Worm (Caenorhabditis elegans) whole organism, L4 larva: ENCODE measurements around the gene ztf-1.

ENCODE experiments used
- F26F4.8 ChIP-seq: fragments of 200-800 bp; sonication (Bioruptor generic); conservative IDR thresholded peaks from 2 replicates; pipeline ENCODE4 v1.3.6; 2022; ENCODE audit warnings: missing genetic modification characterization, missing compliant biosample characterization
- F49E8.2 ChIP-seq: sonication (generic microtip); optimal IDR thresholded peaks from 2 replicates; lab custom pipeline; 2016; ENCODE audit warnings: missing compliant biosample characterization, mild to moderate bottlenecking, missing genetic modification characterization, borderline replicate concordance
- T20F7.1 ChIP-seq: fragments of 200-800 bp; sonication (Bioruptor generic); optimal IDR thresholded peaks from 2 replicates; lab custom pipeline; 2018; ENCODE audit warnings: mild to moderate bottlenecking, missing genetic modification characterization, missing compliant biosample characterization
- T26A8.4 ChIP-seq: fragments of 200-800 bp; sonication (Bioruptor generic); IDR thresholded peaks from 2 replicates; pipeline ENCODE4 v1.3.6; 2022; ENCODE audit warnings: missing genetic modification characterization, missing compliant biosample characterization
- ZK337.2 ChIP-seq: fragments of 200-800 bp; sonication (Bioruptor generic); IDR thresholded peaks from 2 replicates; pipeline ENCODE4 v1.3.6; 2022; ENCODE audit warnings: missing genetic modification reagents, missing genetic modification characterization, missing compliant biosample characterization
- ZK546.5 ChIP-seq, 2 experiments: sonication (generic microtip); optimal IDR thresholded peaks; 2 replicates each; lab custom pipeline; 2017; ENCODE audit warnings: missing biosample characterization in 2 of 2, missing genetic modification characterization in 2 of 2
- aha-1 ChIP-seq: fragments of 150-350 bp; peaks from one replicate; lab custom pipeline; 2014; ENCODE audit warnings: missing biosample characterization, missing genetic modification characterization
- ama-1 ChIP-seq: fragments of 150-350 bp; optimal IDR thresholded peaks from 2 replicates; lab custom pipeline; 2014; ENCODE audit warnings: inconsistent platforms, mixed read lengths
- ceh-20 ChIP-seq: fragments of 200-800 bp; sonication (Bioruptor generic); IDR thresholded peaks from 2 replicates; pipeline ENCODE4 v1.3.6; 2022; ENCODE audit warnings: missing genetic modification reagents, missing genetic modification characterization, missing compliant biosample characterization
- ceh-28 ChIP-seq: fragments of 150-350 bp; optimal IDR thresholded peaks from 2 replicates; lab custom pipeline; 2014; ENCODE audit warnings: missing biosample characterization, missing genetic modification reagents, missing genetic modification characterization
- ceh-62 ChIP-seq: sonication (generic microtip); optimal IDR thresholded peaks from 2 replicates; lab custom pipeline; 2017; ENCODE audit warnings: missing biosample characterization, missing genetic modification characterization
- ces-1 ChIP-seq: fragments of 150-350 bp; sonication (generic microtip); optimal IDR thresholded peaks from 4 replicates; lab custom pipeline; 2014; ENCODE audit warnings: missing biosample characterization, missing genetic modification reagents, missing genetic modification characterization
- daf-12 ChIP-seq: fragments of 150-350 bp; optimal IDR thresholded peaks from 2 replicates; lab custom pipeline; 2014; ENCODE audit warnings: missing biosample characterization, missing genetic modification reagents, missing genetic modification characterization
- dmd-8 ChIP-seq: fragments of 200-800 bp; sonication (Bioruptor generic); IDR thresholded peaks from 2 replicates; pipeline ENCODE4 v1.3.6; 2022; ENCODE audit warnings: missing genetic modification characterization, missing compliant biosample characterization
- dpl-1 ChIP-seq: fragments of 150-350 bp; optimal IDR thresholded peaks from 2 replicates; lab custom pipeline; 2014; ENCODE audit warnings: missing biosample characterization, missing genetic modification reagents, missing genetic modification characterization
- dve-1 ChIP-seq: sonication (generic microtip); optimal IDR thresholded peaks from 2 replicates; lab custom pipeline; 2017; ENCODE audit warnings: antibody characterized with exemption, mild to moderate bottlenecking, missing genetic modification characterization, missing compliant biosample characterization; ENCODE audit not compliant: insufficient read depth
- fos-1 ChIP-seq: fragments of 150-350 bp; optimal IDR thresholded peaks from 2 replicates; lab custom pipeline; 2014; ENCODE audit warnings: missing biosample characterization, missing genetic modification characterization
- hif-1 ChIP-seq, 2 experiments: sonication (generic microtip); optimal IDR thresholded peaks; 2 replicates each; lab custom pipeline; 2016 to 2017; ENCODE audit warnings: missing compliant biosample characterization in 2 of 2, missing genetic modification characterization in 2 of 2, missing genetic modification reagents in 2 of 2, missing genotype in 2 of 2, mild to moderate bottlenecking in 1 of 2
- hlh-30 ChIP-seq: sonication (generic microtip); optimal IDR thresholded peaks from 2 replicates; lab custom pipeline; 2017; ENCODE audit warnings: antibody characterized with exemption, mild to moderate bottlenecking, missing genetic modification characterization, missing compliant biosample characterization; ENCODE audit not compliant: insufficient read depth
- hmg-1.1 ChIP-seq: fragments of 200-800 bp; sonication (Bioruptor generic); IDR thresholded peaks from 2 replicates; pipeline ENCODE4 v1.3.6; 2022; ENCODE audit warnings: missing genetic modification reagents, missing genetic modification characterization, missing compliant biosample characterization
- lim-7 ChIP-seq: fragments of 200-800 bp; sonication (Bioruptor generic); IDR thresholded peaks from 2 replicates; pipeline ENCODE4 v1.3.6; 2022; ENCODE audit warnings: missing genetic modification characterization, missing compliant biosample characterization
- lin-1 ChIP-seq: fragments of 200-800 bp; sonication (Bioruptor generic); IDR thresholded peaks from 2 replicates; pipeline ENCODE4 v1.3.6; 2022; ENCODE audit warnings: missing genetic modification reagents, missing genetic modification characterization, missing compliant biosample characterization
- lin-13 ChIP-seq: fragments of 150-350 bp; optimal IDR thresholded peaks from 2 replicates; lab custom pipeline; 2014; ENCODE audit warnings: missing biosample characterization, missing genetic modification reagents, missing genetic modification characterization
- lin-38 ChIP-seq: fragments of 200-800 bp; sonication (Bioruptor generic); IDR thresholded peaks from 2 replicates; pipeline ENCODE4 v1.3.6; 2022; ENCODE audit warnings: missing genetic modification reagents, missing genetic modification characterization, missing compliant biosample characterization
- lir-3 ChIP-seq: sonication (generic microtip); optimal IDR thresholded peaks from 2 replicates; lab custom pipeline; 2016; ENCODE audit warnings: mild to moderate bottlenecking, missing genetic modification characterization, missing compliant biosample characterization
- madf-5 ChIP-seq, 2 experiments: fragments of 200-800 bp; sonication (Bioruptor generic); IDR thresholded peaks; 2 replicates each; pipeline ENCODE4 v1.3.6; 2022; ENCODE audit warnings: missing compliant biosample characterization in 2 of 2, missing genetic modification characterization in 2 of 2
- mdl-1 ChIP-seq, 2 experiments: fragments of 150-350 bp in 1 of 2; sonication (generic microtip) in 1 of 2; optimal IDR thresholded peaks; 2 replicates each; lab custom pipeline; 2014 to 2017; ENCODE audit warnings: missing biosample characterization in 2 of 2, missing genetic modification characterization in 2 of 2
- mep-1 ChIP-seq: fragments of 150-350 bp; sonication (generic microtip); optimal IDR thresholded peaks from 3 replicates; lab custom pipeline; 2014; ENCODE audit warnings: missing biosample characterization, missing genetic modification characterization
- mes-2 ChIP-seq: sonication (generic microtip); optimal IDR thresholded peaks from 2 replicates; lab custom pipeline; 2016; ENCODE audit warnings: missing genotype, mild to moderate bottlenecking, missing genetic modification characterization, missing compliant biosample characterization; ENCODE audit not compliant: poor library complexity, severe bottlenecking
- mxl-2 ChIP-seq: fragments of 200-800 bp; sonication (Bioruptor generic); conservative IDR thresholded peaks from 2 replicates; pipeline ENCODE4 v1.3.6; 2022; ENCODE audit warnings: missing genetic modification reagents, missing genetic modification characterization, missing compliant biosample characterization
- mxl-3 ChIP-seq: fragments of 200-800 bp; sonication (Bioruptor generic); optimal IDR thresholded peaks from 2 replicates; lab custom pipeline; 2018; ENCODE audit warnings: mild to moderate bottlenecking, missing genetic modification characterization, missing compliant biosample characterization
- nhr-10 ChIP-seq: fragments of 150-350 bp; optimal IDR thresholded peaks from 2 replicates; lab custom pipeline; 2014; ENCODE audit warnings: missing biosample characterization, missing genetic modification characterization
- nhr-11 ChIP-seq: fragments of 150-350 bp; optimal IDR thresholded peaks from 2 replicates; lab custom pipeline; 2014; ENCODE audit warnings: missing biosample characterization, missing genetic modification characterization
- nhr-28 ChIP-seq: fragments of 150-350 bp; optimal IDR thresholded peaks from 2 replicates; lab custom pipeline; 2014; ENCODE audit warnings: missing biosample characterization, missing genetic modification characterization
- nhr-48 ChIP-seq: sonication (generic microtip); optimal IDR thresholded peaks from 2 replicates; lab custom pipeline; 2016; ENCODE audit warnings: mild to moderate bottlenecking, missing genetic modification characterization, missing compliant biosample characterization
- nhr-6 ChIP-seq: fragments of 150-350 bp; optimal IDR thresholded peaks from 2 replicates; lab custom pipeline; 2014; ENCODE audit warnings: missing biosample characterization, missing genetic modification characterization
- nhr-76 ChIP-seq: fragments of 150-350 bp; optimal IDR thresholded peaks from 2 replicates; lab custom pipeline; 2014; ENCODE audit warnings: missing biosample characterization, missing genetic modification characterization
- nhr-77 ChIP-seq: fragments of 150-350 bp; optimal IDR thresholded peaks from 2 replicates; lab custom pipeline; 2014; ENCODE audit warnings: missing biosample characterization, missing genetic modification characterization
- pha-4 ChIP-seq, 2 experiments: fragments of 150-350 bp in 1 of 2; fragments of 200-800 bp in 1 of 2; sonication (Bioruptor generic) in 1 of 2; IDR thresholded peaks in 1 of 2; optimal IDR thresholded peaks in 1 of 2; 2 replicates each; pipeline versions ENCODE4 v1.3.6 to Lab custom; 2014 to 2022; ENCODE audit warnings: missing genetic modification characterization in 2 of 2, missing genetic modification reagents in 2 of 2, missing biosample characterization in 1 of 2, missing compliant biosample characterization in 1 of 2
- php-3 ChIP-seq: fragments of 200-800 bp; sonication (Bioruptor generic); IDR thresholded peaks from 2 replicates; pipeline ENCODE4 v1.3.6; 2022; ENCODE audit warnings: missing genetic modification reagents, missing genetic modification characterization, missing compliant biosample characterization
- set-16 ChIP-seq: fragments of 200-800 bp; sonication (Bioruptor generic); IDR thresholded peaks from 2 replicates; pipeline ENCODE4 v1.3.6; 2022; ENCODE audit warnings: missing genetic modification reagents, missing genetic modification characterization, missing compliant biosample characterization
- spr-3 ChIP-seq: fragments of 200-800 bp; sonication (Bioruptor generic); optimal IDR thresholded peaks from 2 replicates; lab custom pipeline; 2018; ENCODE audit warnings: mild to moderate bottlenecking, missing genetic modification characterization, missing compliant biosample characterization
- unc-39 ChIP-seq: sonication (generic microtip); optimal IDR thresholded peaks from 2 replicates; lab custom pipeline; 2017; ENCODE audit warnings: missing biosample characterization, missing genetic modification characterization
- unc-62 ChIP-seq, 3 experiments: fragments of 150-350 bp in 1 of 3; sonication (generic microtip); optimal IDR thresholded peaks in 2 of 3; peaks in 1 of 3; 1 replicate in 1 of 3; 2 replicates in 2 of 3; lab custom pipeline; 2014 to 2017; ENCODE audit warnings: missing biosample characterization in 3 of 3, missing genetic modification characterization in 3 of 3, missing genetic modification reagents in 3 of 3, missing genotype in 1 of 3
- zag-1 ChIP-seq: fragments of 150-350 bp; optimal IDR thresholded peaks from 2 replicates; lab custom pipeline; 2014; ENCODE audit warnings: missing biosample characterization, missing genetic modification characterization
- zip-2 ChIP-seq: fragments of 150-350 bp; optimal IDR thresholded peaks from 2 replicates; lab custom pipeline; 2014; ENCODE audit warnings: missing biosample characterization, missing genetic modification characterization
- ztf-11 ChIP-seq: fragments of 150-350 bp; optimal IDR thresholded peaks from 2 replicates; lab custom pipeline; 2014; ENCODE audit warnings: missing biosample characterization, missing genetic modification characterization
- ztf-7 ChIP-seq: fragments of 150-350 bp; optimal IDR thresholded peaks from 2 replicates; lab custom pipeline; 2014; ENCODE audit warnings: missing biosample characterization, missing genetic modification characterization

ztf-1 gene

DNA sequence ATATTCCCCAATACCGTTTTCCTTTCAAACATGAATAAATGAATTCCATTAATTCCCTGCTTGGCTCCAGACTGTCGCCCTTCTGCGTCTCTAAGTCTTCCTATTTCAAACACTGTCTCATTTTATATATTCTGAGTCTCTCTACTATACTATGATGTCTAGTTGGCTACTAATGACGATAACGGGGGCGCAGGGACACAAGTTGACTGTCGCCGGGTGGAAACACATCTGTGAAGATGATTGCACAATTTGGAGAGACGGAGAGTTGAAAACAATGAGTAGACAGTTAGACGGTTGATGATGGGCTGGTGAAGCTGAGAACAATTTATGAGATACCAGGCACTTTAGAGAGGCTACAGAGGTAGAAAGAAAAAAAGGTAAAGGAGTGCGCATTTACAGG is 42.7 kb downstream of the ztf-1 start, which contains the start of gene sma-2 (continued):
- TF ChIP-seq ces-1 (GFP tag; lab: Kevin White, UChicago) (no peak), mxl-2 (GFP tag; lab: Robert Waterston, UW) (no peak), unc-39 (tag; lab: Kevin White, UChicago) (no peak), zag-1 (tag; lab: Kevin White, UChicago) (no peak), lin-1 (GFP tag; lab: Robert Waterston, UW) (peak; percentile 80), hif-1 (tag; optimal IDR thresholded peaks at IDR 0.05; lab: Kevin White, UChicago) (peak in 1 of 2 experiments; percentile 50), dmd-8 (GFP tag; lab: Robert Waterston, UW) (no peak), daf-12 (tag; lab: Kevin White, UChicago) (no peak), ceh-62 (tag; lab: Kevin White, UChicago) (no peak), F49E8.2 (tag; lab: Kevin White, UChicago) (no peak), T20F7.1 (peak; percentile 75), set-16 (GFP tag; lab: Robert Waterston, UW) (no peak), dve-1 (tag; lab: Kevin White, UChicago) (peak; percentile 98), nhr-11 (no peak), ztf-7 (tag; lab: Kevin White, UChicago) (peak; percentile 27), ZK546.5 (tag; optimal IDR thresholded peaks at IDR 0.05; lab: Kevin White, UChicago) (no peak), madf-5 (GFP tag; IDR thresholded peaks at IDR 0.05; lab: Robert Waterston, UW) (no peak), unc-62 (GFP tag; optimal IDR thresholded peaks at IDR 0.05 in 1 of 2; lab: Kevin White, UChicago) (peak in 1 of 2 experiments; percentile 14), unc-62 (tag; optimal IDR thresholded peaks at IDR 0.05; lab: Kevin White, UChicago) (no peak), zip-2 (tag; lab: Kevin White, UChicago) (peak; percentile 40), mxl-3 (GFP tag; lab: Kevin White, UChicago) (no peak), fos-1 (tag; lab: Kevin White, UChicago) (no peak), hlh-30 (peak; percentile 56), lin-13 (GFP tag; lab: Kevin White, UChicago) (peak; percentile 5), ceh-28 (tag; lab: Kevin White, UChicago) (no peak), hmg-1.1 (GFP tag; lab: Robert Waterston, UW) (peak; percentile 59), nhr-28 (peak; percentile 94)
- TF ChIP-seq, all 104 proteins: peak for 36

DNA sequence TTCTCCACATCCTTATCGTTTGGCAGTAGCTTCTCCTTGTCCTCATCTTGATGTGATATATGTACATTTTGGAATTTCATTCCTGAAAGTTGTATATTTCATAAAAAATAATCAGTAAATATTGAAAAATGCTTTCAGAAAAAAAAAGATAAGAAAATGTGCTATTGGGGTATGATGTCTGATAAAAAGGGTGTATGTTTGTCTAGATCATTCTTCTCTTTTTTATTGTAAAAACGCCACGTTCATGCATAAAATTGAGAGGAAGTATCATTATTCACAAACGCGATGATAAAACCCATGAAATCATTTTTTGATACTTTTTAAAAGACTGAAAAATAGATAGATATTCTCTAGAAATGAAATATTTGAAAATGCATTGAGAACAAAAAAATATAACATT is 43.5 kb downstream of the ztf-1 start:
- TF ChIP-seq nhr-76 (tag; lab: Kevin White, UChicago) (no peak), hmg-1.1 (GFP tag; lab: Robert Waterston, UW) (no peak), nhr-6 (tag; lab: Kevin White, UChicago) (peak; percentile 11), lir-3 (tag; lab: Kevin White, UChicago) (no peak), ZK337.2 (GFP tag; lab: Robert Waterston, UW) (no peak), pha-4 (GFP tag; IDR thresholded peaks at IDR 0.05; lab: Robert Waterston, UW) (no peak), pha-4 (tag; optimal IDR thresholded peaks at IDR 0.05; lab: Kevin White, UChicago) (no peak), ceh-62 (tag; lab: Kevin White, UChicago) (no peak), lin-38 (GFP tag; lab: Robert Waterston, UW) (no peak), zip-2 (tag; lab: Kevin White, UChicago) (no peak), dpl-1 (GFP tag; lab: Kevin White, UChicago) (no peak), nhr-48 (tag; lab: Kevin White, UChicago) (peak; percentile 24), dve-1 (tag; lab: Kevin White, UChicago) (peak; percentile 83), mxl-3 (GFP tag; lab: Kevin White, UChicago) (no peak), php-3 (GFP tag; lab: Robert Waterston, UW) (peak; percentile 93), mes-2 (no peak), ama-1 (lab: Kevin White, UChicago) (no peak), nhr-10 (tag; lab: Kevin White, UChicago) (no peak), nhr-28 (peak; percentile 70), lim-7 (no peak), F49E8.2 (tag; lab: Kevin White, UChicago) (no peak), F26F4.8 (GFP tag; lab: Robert Waterston, UW) (no peak), nhr-77 (tag; lab: Kevin White, UChicago) (peak; percentile 48), spr-3 (GFP tag; lab: Kevin White, UChicago) (no peak), aha-1 (tag; lab: Kevin White, UChicago) (no peak), T26A8.4 (GFP tag; lab: Robert Waterston, UW) (no peak), mep-1 (tag; lab: Kevin White, UChicago) (peak; percentile 37), ceh-20 (GFP tag; lab: Robert Waterston, UW) (no peak), unc-62 (GFP tag; optimal IDR thresholded peaks at IDR 0.05 in 1 of 2; lab: Kevin White, UChicago) (no peak), unc-62 (tag; optimal IDR thresholded peaks at IDR 0.05; lab: Kevin White, UChicago) (no peak), hlh-30 (peak; percentile 2), lin-13 (GFP tag; lab: Kevin White, UChicago) (no peak), dmd-8 (GFP tag; lab: Robert Waterston, UW) (no peak), mdl-1 (tag; optimal IDR thresholded peaks at IDR 0.05; lab: Kevin White, UChicago) (peak in 1 of 2 experiments; percentile 43), ztf-11 (tag; lab: Kevin White, UChicago) (no peak)
